Worm (Caenorhabditis elegans): ENCODE measurements around the gene chtl-1.

The chtl-1 gene

ce11 chrX:5372638-5373037, 8.5 kb upstream of the chtl-1 start, which contains the start of gene F35C8.8:
TSS of gene F35C8.8 (minus strand) at chrX:5372639.
- TF ChIP-seq elt-1 (tag; optimal IDR thresholded peaks at IDR 0.05; ENCODE audit: borderline replicate concordance, insufficient read depth), result no peak
- no peak for TF ChIP-seq ceh-39 (tag; optimal IDR thresholded peaks at IDR 0.05)
- TF ChIP-seq nhr-28 (tag; optimal IDR thresholded peaks at IDR 0.05), result no peak

ce11 chrX:5370605-5371004, 6.5 kb upstream of the chtl-1 start:
- TF ChIP-seq nhr-2 (tag; optimal IDR thresholded peaks at IDR 0.05), result no peak
- no peak for TF ChIP-seq mls-2 (tag; optimal IDR thresholded peaks at IDR 0.05)
- no peak for TF ChIP-seq mab-5 (tag; optimal IDR thresholded peaks at IDR 0.05)
- no peak for TF ChIP-seq lin-32 (GFP tag; optimal IDR thresholded peaks at IDR 0.05)
- no peak for TF ChIP-seq ces-1 (GFP tag; optimal IDR thresholded peaks at IDR 0.05)
- TF ChIP-seq elt-1 (tag; optimal IDR thresholded peaks at IDR 0.05; ENCODE audit: borderline replicate concordance, insufficient read depth), result no peak
- TF ChIP-seq elt-3 (tag; optimal IDR thresholded peaks at IDR 0.05), result no peak
- no peak for TF ChIP-seq lin-13 (tag; optimal IDR thresholded peaks at IDR 0.05)
- no peak for TF ChIP-seq tbx-8 (GFP tag; optimal IDR thresholded peaks at IDR 0.05)
- no peak for TF ChIP-seq hlh-1 (tag; optimal IDR thresholded peaks at IDR 0.05)
- no peak for TF ChIP-seq mep-1 (tag; optimal IDR thresholded peaks at IDR 0.05)
- TF ChIP-seq cnd-1 (tag; optimal IDR thresholded peaks at IDR 0.05), result no peak
- TF ChIP-seq snpc-4 (tag; optimal IDR thresholded peaks at IDR 0.05), result no peak
- TF ChIP-seq pha-4 (tag; optimal IDR thresholded peaks at IDR 0.05), result no peak

- TF ChIP-seq drap-1 (GFP tag; optimal IDR thresholded peaks at IDR 0.05) (peak; percentile 33), elt-1 (tag; optimal IDR thresholded peaks at IDR 0.05; ENCODE audit: borderline replicate concordance, insufficient read depth) (no peak), mls-2 (tag; optimal IDR thresholded peaks at IDR 0.05) (peak; percentile 65), sptf-1 (tag; optimal IDR thresholded peaks at IDR 0.05) (peak; percentile 36), ces-1 (GFP tag; optimal IDR thresholded peaks at IDR 0.05) (peak; percentile 29)
Measured at ce11 chrX:5368220-5368619, 4.1 kb upstream of the chtl-1 start, which contains the start of gene jkk-1. TSS of gene jkk-1 (plus strand) at chrX:5368468.

ce11 chrX:5366613-5367012, 2.5 kb upstream of the chtl-1 start:
- TF ChIP-seq zip-8 (tag; optimal IDR thresholded peaks at IDR 0.05) (peak; percentile 98), lsy-2 (tag; optimal IDR thresholded peaks at IDR 0.05) (no peak)

ce11 chrX:5365437-5365836, 1.3 kb upstream of the chtl-1 start, which contains the start of gene F35C8.5:
TSS of gene F35C8.5 (plus strand) at chrX:5365813.
- TF ChIP-seq ceh-39 (tag; optimal IDR thresholded peaks at IDR 0.05) (no peak), pha-4 (tag; optimal IDR thresholded peaks at IDR 0.05) (no peak), cnd-1 (tag; optimal IDR thresholded peaks at IDR 0.05) (no peak), nhr-28 (tag; optimal IDR thresholded peaks at IDR 0.05) (no peak), unc-39 (tag; optimal IDR thresholded peaks at IDR 0.05) (no peak), nhr-237 (tag; optimal IDR thresholded peaks at IDR 0.05) (no peak), mep-1 (tag; optimal IDR thresholded peaks at IDR 0.05) (no peak), drap-1 (GFP tag; optimal IDR thresholded peaks at IDR 0.05) (no peak), sem-2 (GFP tag; optimal IDR thresholded peaks at IDR 0.05) (no peak), elt-1 (tag; optimal IDR thresholded peaks at IDR 0.05; ENCODE audit: borderline replicate concordance, insufficient read depth) (no peak), tbx-8 (GFP tag; optimal IDR thresholded peaks at IDR 0.05) (no peak), flh-1 (GFP tag; optimal IDR thresholded peaks at IDR 0.05) (no peak), ceh-43 (GFP tag; optimal IDR thresholded peaks at IDR 0.05) (no peak), snpc-4 (tag; optimal IDR thresholded peaks at IDR 0.05) (no peak), lsy-2 (tag; optimal IDR thresholded peaks at IDR 0.05) (no peak), nhr-2 (tag; optimal IDR thresholded peaks at IDR 0.05) (no peak), elt-3 (tag; optimal IDR thresholded peaks at IDR 0.05) (no peak), zip-8 (tag; optimal IDR thresholded peaks at IDR 0.05) (no peak), nhr-76 (tag; optimal IDR thresholded peaks at IDR 0.05) (no peak), hlh-1 (tag; optimal IDR thresholded peaks at IDR 0.05) (no peak)

- no peak for TF ChIP-seq tbx-8 (GFP tag; optimal IDR thresholded peaks at IDR 0.05)
- no peak for TF ChIP-seq ces-1 (GFP tag; optimal IDR thresholded peaks at IDR 0.05)
- no peak for TF ChIP-seq mab-5 (tag; optimal IDR thresholded peaks at IDR 0.05)
- no peak for TF ChIP-seq flh-1 (GFP tag; optimal IDR thresholded peaks at IDR 0.05)
- peak; percentile 42 for TF ChIP-seq ham-2 (GFP tag; optimal IDR thresholded peaks at IDR 0.05)
- TF ChIP-seq pha-4 (tag; optimal IDR thresholded peaks at IDR 0.05), result peak; percentile 54
- TF ChIP-seq sem-2 (GFP tag; optimal IDR thresholded peaks at IDR 0.05), result no peak
- TF ChIP-seq nhr-2 (tag; optimal IDR thresholded peaks at IDR 0.05), result peak; percentile 30
- peak; percentile 11 for TF ChIP-seq sptf-1 (tag; optimal IDR thresholded peaks at IDR 0.05)
- peak; percentile 38 for TF ChIP-seq cnd-1 (tag; optimal IDR thresholded peaks at IDR 0.05)
- no peak for TF ChIP-seq ceh-83 (GFP tag; optimal IDR thresholded peaks at IDR 0.05)
- TF ChIP-seq ztf-11 (tag; optimal IDR thresholded peaks at IDR 0.05), result peak; percentile 17
Measured at ce11 chrX:5360682-5361081, 3.4 kb downstream of the chtl-1 start.

Data from whole organism, mixed stage, embryonic.